Fruit fly (Drosophila melanogaster) whole organism, embryonic: ENCODE measurements around the gene CG33695.

Experiments
- CG10147 ChIP-seq: fragments of 200-800 bp; sonication (Bioruptor generic); optimal IDR thresholded peaks from 2 replicates; lab custom pipeline; 2019; ENCODE audit warnings: missing biosample characterization, mild to moderate bottlenecking, missing genetic modification characterization, moderate library complexity
- CG10321 ChIP-seq: fragments of 200-800 bp; sonication (Bioruptor generic); IDR thresholded peaks from 2 replicates; pipeline ENCODE4 v1.3.6; 2022; ENCODE audit warnings: missing biosample characterization, missing genetic modification characterization
- CG10979 ChIP-seq: fragments of 200-800 bp; sonication (Bioruptor generic); optimal IDR thresholded peaks from 2 replicates; lab custom pipeline; 2018; ENCODE audit warnings: missing biosample characterization, mild to moderate bottlenecking, missing genetic modification characterization, moderate library complexity
- CG11093 ChIP-seq: fragments of 200-800 bp; sonication (Bioruptor generic); IDR thresholded peaks from 3 replicates; pipeline ENCODE4 v1.3.6; 2022; ENCODE audit warnings: missing biosample characterization, missing genetic modification characterization
- CG11504 ChIP-seq: fragments of 200-800 bp; sonication (Bioruptor generic); optimal IDR thresholded peaks from 3 replicates; lab custom pipeline; 2019; ENCODE audit warnings: missing biosample characterization, mild to moderate bottlenecking, missing genetic modification characterization, moderate library complexity
- CG14441 ChIP-seq: fragments of 200-800 bp; sonication (Bioruptor generic); IDR thresholded peaks from 2 replicates; pipeline ENCODE4 v1.3.6; 2022; ENCODE audit warnings: missing biosample characterization, missing genetic modification characterization
- CG15479 ChIP-seq: fragments of 200-800 bp; sonication (Bioruptor generic); optimal IDR thresholded peaks from 3 replicates; lab custom pipeline; 2019; ENCODE audit warnings: missing biosample characterization, mild to moderate bottlenecking, missing genetic modification characterization, moderate library complexity
- CG16815 ChIP-seq: fragments of 200-800 bp; sonication (Bioruptor generic); optimal IDR thresholded peaks from 3 replicates; lab custom pipeline; 2017; ENCODE audit warnings: missing biosample characterization, mild to moderate bottlenecking, missing genetic modification characterization
- CG17612 ChIP-seq: fragments of 200-800 bp; sonication (Bioruptor generic); IDR thresholded peaks from 2 replicates; pipeline ENCODE4 v1.3.6; 2022; ENCODE audit warnings: missing biosample characterization, missing genetic modification characterization
- CG1792 ChIP-seq: fragments of 200-800 bp; sonication (Bioruptor generic); optimal IDR thresholded peaks from 2 replicates; lab custom pipeline; 2016; ENCODE audit warnings: missing biosample characterization, missing genetic modification characterization
- CG18599 ChIP-seq: fragments of 200-800 bp; sonication (Bioruptor generic); optimal IDR thresholded peaks from 3 replicates; lab custom pipeline; 2017; ENCODE audit warnings: missing biosample characterization, missing genetic modification characterization, mild to moderate bottlenecking, moderate library complexity, missing genetic modification reagents
- CG3163 ChIP-seq: fragments of 200-800 bp; sonication (Bioruptor generic); optimal IDR thresholded peaks from 3 replicates; lab custom pipeline; 2016; ENCODE audit warnings: missing biosample characterization, missing genetic modification characterization
- CG6854 ChIP-seq: fragments of 200-800 bp; sonication (Bioruptor generic); optimal IDR thresholded peaks from 3 replicates; lab custom pipeline; 2017; ENCODE audit warnings: missing biosample characterization, mild to moderate bottlenecking, missing genetic modification characterization
- CG7928 ChIP-seq: fragments of 200-800 bp; sonication (Bioruptor generic); optimal IDR thresholded peaks from 2 replicates; lab custom pipeline; 2017; ENCODE audit warnings: missing biosample characterization, mild to moderate bottlenecking, missing genetic modification characterization
- CG9609 ChIP-seq: fragments of 200-800 bp; sonication (Bioruptor generic); optimal IDR thresholded peaks from 3 replicates; lab custom pipeline; 2016; ENCODE audit warnings: missing biosample characterization, missing genetic modification characterization
- CG9817 ChIP-seq: fragments of 200-800 bp; sonication (Bioruptor generic); optimal IDR thresholded peaks from 2 replicates; lab custom pipeline; 2018; ENCODE audit warnings: missing biosample characterization, mild to moderate bottlenecking, missing genetic modification characterization, moderate library complexity
- Camta ChIP-seq: fragments of 200-800 bp; sonication (Bioruptor generic); optimal IDR thresholded peaks from 2 replicates; lab custom pipeline; 2016; ENCODE audit warnings: missing biosample characterization, missing genetic modification characterization
- D19A ChIP-seq: fragments of 200-800 bp; optimal IDR thresholded peaks from 3 replicates; lab custom pipeline; 2019; ENCODE audit warnings: missing biosample characterization, mild to moderate bottlenecking, missing genetic modification characterization, moderate library complexity
- Dip3 ChIP-seq: fragments of 200-800 bp; sonication (Bioruptor generic); optimal IDR thresholded peaks from 3 replicates; lab custom pipeline; 2016; ENCODE audit warnings: missing biosample characterization, missing genetic modification characterization
- Ets97D ChIP-seq: fragments of 200-800 bp; sonication (Bioruptor generic); optimal IDR thresholded peaks from 3 replicates; lab custom pipeline; 2016; ENCODE audit warnings: missing biosample characterization, missing genetic modification characterization
- Gug ChIP-seq: fragments of 200-800 bp; sonication (Bioruptor generic); IDR thresholded peaks from 4 replicates; pipeline ENCODE4 v1.3.6; 2022; ENCODE audit warnings: missing biosample characterization, missing genetic modification characterization
- Hsf ChIP-seq: fragments of 200-800 bp; sonication (Bioruptor generic); optimal IDR thresholded peaks from 3 replicates; lab custom pipeline; 2016; ENCODE audit warnings: missing biosample characterization, missing genetic modification characterization
- Lpt ChIP-seq: fragments of >200 bp; optimal IDR thresholded peaks from 2 replicates; lab custom pipeline; 2018; ENCODE audit warnings: missing biosample characterization, missing genetic modification characterization
- Optix ChIP-seq: fragments of 200-800 bp; sonication (Bioruptor generic); IDR thresholded peaks from 3 replicates; pipeline ENCODE4 v1.3.6; 2022; ENCODE audit warnings: missing biosample characterization, missing genetic modification characterization
- Poxn ChIP-seq: fragments of 200-800 bp; sonication (Bioruptor generic); IDR thresholded peaks from 2 replicates; pipeline ENCODE4 v1.3.6; 2022; ENCODE audit warnings: missing biosample characterization, missing genetic modification characterization
- abd-A ChIP-seq: fragments of 200-800 bp; sonication (Bioruptor generic); optimal IDR thresholded peaks from 3 replicates; lab custom pipeline; 2019; ENCODE audit warnings: missing biosample characterization, mild to moderate bottlenecking, missing genetic modification characterization, moderate library complexity
- chif ChIP-seq, 2 experiments: fragments of 200-800 bp; sonication (Bioruptor generic); optimal IDR thresholded peaks; 3 replicates each; lab custom pipeline; 2016; ENCODE audit warnings: missing biosample characterization in 2 of 2, missing genetic modification characterization in 2 of 2
- croc ChIP-seq: fragments of 200-800 bp; sonication (Bioruptor generic); conservative IDR thresholded peaks from 3 replicates; pipeline ENCODE4 v1.3.6; 2022; ENCODE audit warnings: missing biosample characterization, missing genetic modification characterization
- crol ChIP-seq: fragments of 200-800 bp; sonication (Bioruptor generic); IDR thresholded peaks from 2 replicates; pipeline ENCODE4 v1.3.6; 2022; ENCODE audit warnings: missing biosample characterization, missing genetic modification characterization
- dimm ChIP-seq: fragments of 200-800 bp; sonication (Bioruptor generic); IDR thresholded peaks from 2 replicates; pipeline ENCODE4 v1.3.6; 2022; ENCODE audit warnings: missing biosample characterization, missing genetic modification characterization
- fd102C ChIP-seq: fragments of 200-800 bp; sonication (Bioruptor generic); optimal IDR thresholded peaks from 2 replicates; lab custom pipeline; 2018; ENCODE audit warnings: missing biosample characterization, mild to moderate bottlenecking, missing genetic modification characterization, moderate library complexity
- fd96Cb ChIP-seq: fragments of 200-800 bp; sonication (Bioruptor generic); optimal IDR thresholded peaks from 2 replicates; lab custom pipeline; 2018; ENCODE audit warnings: missing biosample characterization, mild to moderate bottlenecking, missing genetic modification characterization, moderate library complexity
- jing ChIP-seq: fragments of 200-800 bp; sonication (Bioruptor generic); optimal IDR thresholded peaks from 2 replicates; lab custom pipeline; 2018; ENCODE audit warnings: missing biosample characterization, mild to moderate bottlenecking, missing genetic modification characterization
- kah ChIP-seq: fragments of 200-800 bp; sonication (Bioruptor generic); optimal IDR thresholded peaks from 2 replicates; lab custom pipeline; 2018; ENCODE audit warnings: missing biosample characterization, mild to moderate bottlenecking, missing genetic modification characterization
- ken ChIP-seq: fragments of 200-800 bp; sonication (Bioruptor generic); IDR thresholded peaks from 3 replicates; pipeline ENCODE4 v1.3.6; 2022; ENCODE audit warnings: missing biosample characterization, missing genetic modification characterization
- lmd ChIP-seq: fragments of 200-800 bp; sonication (Bioruptor generic); IDR thresholded peaks from 2 replicates; pipeline ENCODE4 v1.3.6; 2022; ENCODE audit warnings: missing biosample characterization, missing genetic modification characterization
- lov ChIP-seq, 2 experiments: fragments of 200-800 bp in 1 of 2; fragments of >200 bp in 1 of 2; sonication (Bioruptor generic) in 1 of 2; IDR thresholded peaks in 1 of 2; optimal IDR thresholded peaks in 1 of 2; 2 replicates in 1 of 2; 3 replicates in 1 of 2; pipeline versions ENCODE4 v1.3.6 to Lab custom; 2017 to 2022; ENCODE audit warnings: missing biosample characterization in 1 of 2, missing genetic modification characterization in 1 of 2
- mirr ChIP-seq: fragments of 200-800 bp; sonication (Bioruptor generic); optimal IDR thresholded peaks from 3 replicates; lab custom pipeline; 2018; ENCODE audit warnings: missing biosample characterization, mild to moderate bottlenecking, missing genetic modification characterization
- nerfin-2 ChIP-seq: fragments of 200-800 bp; sonication (Bioruptor generic); IDR thresholded peaks from 2 replicates; pipeline ENCODE4 v1.3.6; 2022; ENCODE audit warnings: missing biosample characterization, missing genetic modification characterization; ENCODE audit not compliant: partially characterized antibody
- peb ChIP-seq: fragments of 200-800 bp; sonication (Bioruptor generic); IDR thresholded peaks from 2 replicates; pipeline ENCODE4 v1.3.6; 2022; ENCODE audit warnings: missing biosample characterization, missing genetic modification characterization
- pho ChIP-seq: fragments of 200-800 bp; sonication (Bioruptor generic); optimal IDR thresholded peaks from 2 replicates; lab custom pipeline; 2016; ENCODE audit warnings: missing biosample characterization, missing genetic modification characterization
- psq ChIP-seq: fragments of 200-800 bp; sonication (Bioruptor generic); optimal IDR thresholded peaks from 2 replicates; lab custom pipeline; 2017; ENCODE audit warnings: missing biosample characterization, missing genetic modification characterization
- schlank ChIP-seq: fragments of 200-800 bp; sonication (Bioruptor generic); optimal IDR thresholded peaks from 2 replicates; lab custom pipeline; 2018; ENCODE audit warnings: missing biosample characterization, mild to moderate bottlenecking, missing genetic modification characterization
- sens ChIP-seq: fragments of 200-800 bp; sonication (Bioruptor generic); peaks from one replicate; lab custom pipeline; 2016; ENCODE audit warnings: missing biosample characterization, missing genetic modification characterization
- shn ChIP-seq: fragments of 200-800 bp; sonication (Bioruptor generic); optimal IDR thresholded peaks from 3 replicates; lab custom pipeline; 2016; ENCODE audit warnings: missing biosample characterization, missing genetic modification characterization
- sna ChIP-seq: fragments of 200-800 bp; sonication (Bioruptor generic); IDR thresholded peaks from 2 replicates; pipeline ENCODE4 v1.3.6; 2022; ENCODE audit warnings: missing biosample characterization, missing genetic modification characterization; ENCODE audit not compliant: partially characterized antibody
- trem ChIP-seq: fragments of 200-800 bp; optimal IDR thresholded peaks from 3 replicates; lab custom pipeline; 2019; ENCODE audit warnings: missing biosample characterization, mild to moderate bottlenecking, missing genetic modification characterization, moderate library complexity
- zen2 ChIP-seq: fragments of 200-800 bp; sonication (Bioruptor generic); IDR thresholded peaks from 3 replicates; pipeline ENCODE4 v1.3.6; 2022; ENCODE audit warnings: missing biosample characterization, missing genetic modification characterization; ENCODE audit not compliant: partially characterized antibody

CG33695 gene

DNA sequence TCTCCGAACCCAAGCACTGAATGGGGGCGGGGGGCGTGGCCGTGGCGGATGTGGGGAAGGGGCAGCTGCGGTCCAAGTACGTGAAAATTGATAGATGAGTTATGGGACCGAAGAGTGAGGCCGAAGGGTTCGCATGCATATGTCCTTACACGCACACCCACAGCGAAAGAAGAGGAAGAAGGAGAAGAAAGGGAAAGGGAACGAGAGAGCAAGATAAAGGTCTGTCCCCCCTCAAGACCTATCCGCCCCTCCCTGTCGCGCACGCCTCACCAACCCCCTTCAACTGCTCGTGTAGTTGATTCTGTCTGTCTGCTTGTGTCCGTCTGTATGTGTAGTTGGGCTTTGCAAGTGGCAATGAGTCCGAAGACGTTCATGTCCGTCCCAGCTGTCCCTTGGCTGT, 28.4 kb upstream of the CG33695 start (continued):
- no peak for TF ChIP-seq sna
- TF ChIP-seq Optix (GFP tag; lab: Robert Waterston, UW) = 0 out of 3 replicates have a peak, but pooled peaks have one; percentile 21
- TF ChIP-seq peb (GFP tag; lab: Robert Waterston, UW) = no peak
- TF ChIP-seq fd96Cb (tag; lab: Kevin White, UChicago) = no peak
- TF ChIP-seq CG15479 (GFP tag; lab: Kevin White, UChicago) = no peak
- no peak for TF ChIP-seq CG10147
- TF ChIP-seq Dip3 = no peak
- TF ChIP-seq CG11504 (tag; lab: Kevin White, UChicago) = no peak
- TF ChIP-seq CG10321 (GFP tag; lab: Robert Waterston, UW) = no peak
- no peak for TF ChIP-seq lmd (GFP tag; lab: Robert Waterston, UW)
- peak; percentile 80 for TF ChIP-seq crol
- TF ChIP-seq CG10979 = no peak
- TF ChIP-seq CG1792 = no peak
- no peak for TF ChIP-seq jing (GFP tag; lab: Kevin White, UChicago)
- TF ChIP-seq Poxn (GFP tag; lab: Robert Waterston, UW) = no peak
- no peak for TF ChIP-seq CG3163 (GFP tag; lab: Kevin White, UChicago)

dm6 chr2L:11251181-11251580, 26.6 kb upstream of the CG33695 start:
- TF ChIP-seq peb (GFP tag; lab: Robert Waterston, UW) (no peak), shn (no peak), CG11093 (no peak), pho (GFP tag; lab: Kevin White, UChicago) (no peak), sens (peak; percentile 62), D19A (tag; lab: Kevin White, UChicago) (peak; percentile 66), schlank (tag; lab: Kevin White, UChicago) (no peak), CG18599 (GFP tag; lab: Kevin White, UChicago) (peak; percentile 29), mirr (no peak)

dm6 chr2L:11268933-11269631, 8.7 kb upstream of the CG33695 start, which contains the start of gene cmet:
cmet (minus strand) TSS chr2L:11269002.
- no peak for TF ChIP-seq CG17612
- peak; percentile 48 for TF ChIP-seq trem (tag; lab: Kevin White, UChicago)
- no peak for TF ChIP-seq kah (GFP tag; lab: Kevin White, UChicago)
- TF ChIP-seq zen2 (GFP tag; lab: Robert Waterston, UW) = peak; percentile 85
- TF ChIP-seq dimm (GFP tag; lab: Robert Waterston, UW) = no peak
- TF ChIP-seq chif (GFP tag; optimal IDR thresholded peaks at IDR 0.05; lab: Kevin White, UChicago) = peak; percentile 14 to 66
- TF ChIP-seq pho (GFP tag; lab: Kevin White, UChicago) = peak; percentile 72
- no peak for TF ChIP-seq CG11093
- peak; percentile 60 for TF ChIP-seq Hsf (GFP tag; lab: Kevin White, UChicago)
- TF ChIP-seq croc (GFP tag; lab: Robert Waterston, UW) = no peak
- TF ChIP-seq ken (GFP tag; lab: Robert Waterston, UW) = peak; percentile 52; the same call in 1 of the 3 replicates
- no peak for TF ChIP-seq abd-A
- TF ChIP-seq CG16815 (GFP tag; lab: Kevin White, UChicago) = no peak
- no peak for TF ChIP-seq Lpt (GFP tag; lab: Kevin White, UChicago)
- TF ChIP-seq CG14441 (GFP tag; lab: Robert Waterston, UW) = peak; percentile 24; the same call in 1 of the 2 replicates
- TF ChIP-seq fd102C (GFP tag; lab: Kevin White, UChicago) = no peak
- TF ChIP-seq lov (optimal IDR thresholded peaks at IDR 0.05; lab: Kevin White, UChicago) = no peak
- TF ChIP-seq lov (GFP tag; IDR thresholded peaks at IDR 0.05; lab: Robert Waterston, UW) = no peak
- peak; percentile 47; the same call in 2 of the 4 replicates for TF ChIP-seq Gug (GFP tag; lab: Robert Waterston, UW)
- no peak for TF ChIP-seq CG6854 (GFP tag; lab: Kevin White, UChicago)
- TF ChIP-seq Ets97D (GFP tag; lab: Kevin White, UChicago) = peak; percentile 79
- TF ChIP-seq CG9609 = peak; percentile 41
- TF ChIP-seq nerfin-2 = peak; percentile 96
- TF ChIP-seq CG9817 (tag; lab: Kevin White, UChicago) = peak; percentile 72
- TF ChIP-seq Camta (GFP tag; lab: Kevin White, UChicago) = peak; percentile 64
- peak; percentile 98 for TF ChIP-seq CG7928
- TF ChIP-seq psq (GFP tag; lab: Kevin White, UChicago) = no peak
